Fruit fly (Drosophila melanogaster) whole organism, pupa: Measurements from ENCODE around the gene Fmr1.

Experiments
- CG10348 ChIP-seq: fragments of 200-800 bp; sonication (Bioruptor generic); IDR thresholded peaks from 2 replicates; pipeline ENCODE4 v1.3.6; 2022; ENCODE audit warnings: missing biosample characterization, missing genetic modification characterization
- CG17806 ChIP-seq: fragments of 200-800 bp; sonication (Bioruptor generic); optimal IDR thresholded peaks from 2 replicates; lab custom pipeline; 2018; ENCODE audit warnings: missing biosample characterization, mild to moderate bottlenecking, missing genetic modification characterization, moderate library complexity
- CG34367 ChIP-seq: fragments of 200-800 bp; sonication (Bioruptor generic); optimal IDR thresholded peaks from 2 replicates; lab custom pipeline; 2018; ENCODE audit warnings: missing biosample characterization, mild to moderate bottlenecking, missing genetic modification characterization
- CG4496 ChIP-seq: fragments of 200-800 bp; sonication (Bioruptor generic); IDR thresholded peaks from 3 replicates; pipeline ENCODE4 v1.3.6; 2022; ENCODE audit warnings: missing biosample characterization, missing genetic modification characterization
- CG8159 ChIP-seq: fragments of 200-800 bp; sonication (Bioruptor generic); optimal IDR thresholded peaks from 3 replicates; lab custom pipeline; 2018; ENCODE audit warnings: missing biosample characterization, mild to moderate bottlenecking, missing genetic modification characterization, moderate library complexity
- Snoo ChIP-seq: fragments of 200-800 bp; sonication (Bioruptor generic); optimal IDR thresholded peaks from 3 replicates; lab custom pipeline; 2017; ENCODE audit warnings: missing biosample characterization, mild to moderate bottlenecking, missing genetic modification characterization, inconsistent platforms
- fd96Ca ChIP-seq: fragments of 200-800 bp; sonication (Bioruptor generic); IDR thresholded peaks from 3 replicates; pipeline ENCODE4 v1.3.6; 2022; ENCODE audit warnings: missing biosample characterization, missing genetic modification characterization

DNA sequence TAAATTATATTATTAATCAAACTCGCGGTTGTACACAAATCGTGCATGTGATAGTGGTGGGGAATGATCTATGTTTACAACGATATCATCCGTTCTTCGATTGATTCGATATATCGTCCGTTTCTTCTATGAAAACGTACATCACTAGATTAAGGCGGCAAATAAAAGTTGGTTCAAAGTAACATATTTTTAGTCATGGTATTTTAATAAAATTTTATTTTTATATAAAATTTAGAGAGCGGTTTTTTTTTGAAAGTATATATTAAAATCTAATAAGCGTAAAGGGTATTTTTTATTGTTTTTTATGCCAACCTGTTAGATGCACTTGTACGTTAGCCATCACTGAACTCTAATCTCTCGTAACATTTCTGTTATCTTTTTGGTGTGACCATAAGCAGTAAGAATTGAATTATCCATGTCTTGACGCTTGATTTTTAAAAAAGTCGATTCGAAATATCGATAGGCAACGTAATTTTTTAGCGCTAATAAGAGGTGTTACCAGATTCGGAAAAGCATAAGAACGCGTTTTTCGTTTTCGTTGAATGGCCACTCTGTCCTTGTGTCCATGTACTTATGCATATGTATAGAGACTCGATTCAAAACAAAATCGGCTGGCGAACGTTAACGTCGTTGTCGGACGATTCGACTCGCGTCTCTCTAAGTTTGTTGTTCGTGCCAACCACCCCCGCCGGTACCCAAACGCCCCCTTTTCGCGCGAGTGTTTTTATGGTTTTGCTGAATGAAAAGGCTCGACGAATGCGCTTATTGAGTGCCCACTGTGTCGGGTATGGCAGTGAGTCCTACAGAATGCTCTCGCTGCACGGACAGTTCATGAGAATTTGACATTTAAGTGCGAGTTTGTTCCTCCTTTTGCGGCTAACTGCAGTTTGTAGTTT is 34.4 kb upstream of the Fmr1 start, which contains the start of the genes TAF1B and Invadolysin:
- TF ChIP-seq CG8159 (tag; lab: Kevin White, UChicago), result peak; percentile 17
- no peak for TF ChIP-seq CG17806
- no peak for TF ChIP-seq CG34367
- no peak for TF ChIP-seq Snoo
- TF ChIP-seq fd96Ca (GFP tag; lab: Robert Waterston, UW), result peak; percentile 38; the same call in 1 of the 3 replicates
- no peak for TF ChIP-seq CG10348 (GFP tag; lab: Robert Waterston, UW)
- TF ChIP-seq CG4496 (GFP tag; lab: Robert Waterston, UW), result peak; percentile 10; the same call in 1 of the 3 replicates
